Worm (Caenorhabditis elegans): ENCODE data around the gene grl-30.

DNA sequence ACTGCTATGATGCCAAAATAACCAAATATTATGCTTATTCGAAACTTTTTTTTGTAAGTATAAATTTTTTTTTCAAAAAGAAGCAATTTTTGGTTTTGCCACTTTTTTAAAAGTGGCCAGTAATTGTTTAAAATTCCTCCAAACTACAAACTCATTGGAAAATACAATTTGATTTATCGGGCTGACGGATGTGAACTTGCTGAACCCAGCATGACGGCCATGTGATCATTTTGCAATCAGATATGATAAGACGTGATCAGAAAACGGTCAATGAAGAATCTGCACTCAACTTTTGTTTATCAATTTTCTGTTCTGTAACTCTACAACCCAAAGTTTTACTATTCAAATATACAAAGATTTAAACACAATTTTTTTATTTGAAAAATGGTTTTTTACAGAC, 50.3 kb downstream of the grl-30 start:
- TF ChIP-seq flt-1 (GFP tag; IDR thresholded peaks at IDR 0.05) (no peak), T22C8.4 (GFP tag; IDR thresholded peaks at IDR 0.05) (no peak), med-1 (GFP tag; optimal IDR thresholded peaks at IDR 0.05; ENCODE audit: insufficient read depth) (no peak), ztf-29 (GFP tag; IDR thresholded peaks at IDR 0.05) (no peak), cog-1 (tag; optimal IDR thresholded peaks at IDR 0.05) (no peak), klf-2 (GFP tag; conservative IDR thresholded peaks at IDR 0.05) (no peak), tab-1 (GFP tag; IDR thresholded peaks at IDR 0.05) (no peak), ztf-23 (GFP tag; IDR thresholded peaks at IDR 0.05) (no peak)

All from whole organism, midembryonic.